Worm (Caenorhabditis elegans) whole organism, early embryonic: ENCODE results near the gene C16D9.9.

Experiments
- B0310.2 ChIP-seq: sonication (generic microtip); optimal IDR thresholded peaks from 2 replicates; lab custom pipeline; 2016; ENCODE audit warnings: mild to moderate bottlenecking, missing genetic modification characterization, missing compliant biosample characterization
- aly-1 ChIP-seq: sonication (generic microtip); optimal IDR thresholded peaks from 2 replicates; lab custom pipeline; 2016; ENCODE audit warnings: missing genetic modification characterization, missing compliant biosample characterization
- ama-1 ChIP-seq: fragments of 150-350 bp; optimal IDR thresholded peaks from 2 replicates; lab custom pipeline; 2014
- ceh-13 ChIP-seq: fragments of 200-800 bp; sonication (Bioruptor generic); optimal IDR thresholded peaks from 2 replicates; lab custom pipeline; 2018; ENCODE audit warnings: mild to moderate bottlenecking, missing genetic modification characterization, missing compliant biosample characterization
- ceh-36 ChIP-seq: sonication (generic microtip); optimal IDR thresholded peaks from 2 replicates; lab custom pipeline; 2016; ENCODE audit warnings: missing genetic modification characterization, inconsistent platforms, missing compliant biosample characterization
- ets-7 ChIP-seq: sonication (generic microtip); optimal IDR thresholded peaks from 2 replicates; lab custom pipeline; 2016; ENCODE audit warnings: missing genotype, missing genetic modification characterization, missing compliant biosample characterization
- flt-1 ChIP-seq: fragments of 200-800 bp; sonication (Bioruptor generic); IDR thresholded peaks from 2 replicates; pipeline ENCODE4 v1.3.6; 2022; ENCODE audit warnings: missing genetic modification characterization, missing compliant biosample characterization
- hmbx-1 ChIP-seq: sonication (generic microtip); optimal IDR thresholded peaks from 2 replicates; lab custom pipeline; 2016; ENCODE audit warnings: mild to moderate bottlenecking, missing genetic modification characterization, missing compliant biosample characterization
- hmg-4 ChIP-seq: fragments of 200-800 bp; sonication (Bioruptor generic); optimal IDR thresholded peaks from 2 replicates; lab custom pipeline; 2018; ENCODE audit warnings: mild to moderate bottlenecking, missing genetic modification characterization, missing compliant biosample characterization
- hnd-1 ChIP-seq: sonication (generic microtip); optimal IDR thresholded peaks from 2 replicates; lab custom pipeline; 2016; ENCODE audit warnings: missing genetic modification characterization, missing compliant biosample characterization
- pes-1 ChIP-seq: fragments of 200-800 bp; sonication (Bioruptor generic); IDR thresholded peaks from 2 replicates; pipeline ENCODE4 v1.3.6; 2022; ENCODE audit warnings: missing genetic modification reagents, missing genetic modification characterization, missing compliant biosample characterization
- scrt-1 ChIP-seq: fragments of 200-800 bp; sonication (Bioruptor generic); IDR thresholded peaks from 2 replicates; pipeline ENCODE4 v1.3.6; 2022; ENCODE audit warnings: missing genetic modification characterization, missing compliant biosample characterization
- sea-1 ChIP-seq: fragments of 200-800 bp; sonication (Bioruptor generic); conservative IDR thresholded peaks from 2 replicates; pipeline ENCODE4 v1.3.6; 2022; ENCODE audit warnings: missing genetic modification characterization, missing compliant biosample characterization
- tbx-11 ChIP-seq: fragments of 200-800 bp; sonication (Bioruptor generic); IDR thresholded peaks from 2 replicates; pipeline ENCODE4 v1.3.6; 2022; ENCODE audit warnings: missing genetic modification characterization, missing compliant biosample characterization
- tbx-37 ChIP-seq: fragments of 200-800 bp; sonication (Bioruptor generic); conservative IDR thresholded peaks from 2 replicates; pipeline ENCODE4 v1.3.6; 2022; ENCODE audit warnings: missing genetic modification reagents, missing genetic modification characterization, missing compliant biosample characterization
- tra-4 ChIP-seq: sonication (generic microtip); optimal IDR thresholded peaks from 2 replicates; lab custom pipeline; 2017; ENCODE audit warnings: missing genetic modification characterization, missing compliant biosample characterization

The C16D9.9 gene

ce11 chrV:8307681-8308080 lies 43.6 kb downstream of the C16D9.9 start, which contains the start of gene clec-218:
clec-218 (plus strand) TSS chrV:8307942.
- TF ChIP-seq ama-1 (lab: Kevin White, UChicago): no peak
- no peak for TF ChIP-seq flt-1
- TF ChIP-seq sea-1 (GFP tag; lab: Robert Waterston, UW): no peak
- no peak for TF ChIP-seq hmbx-1 (tag; lab: Kevin White, UChicago)
- TF ChIP-seq scrt-1: no peak
- no peak for TF ChIP-seq hnd-1
- TF ChIP-seq tra-4 (tag; lab: Kevin White, UChicago): no peak
- TF ChIP-seq B0310.2 (tag; lab: Kevin White, UChicago): no peak
- no peak for TF ChIP-seq tbx-37 (GFP tag; lab: Robert Waterston, UW)
- no peak for TF ChIP-seq ceh-13 (GFP tag; lab: Kevin White, UChicago)

ce11 chrV:8311210-8311609 lies 47.2 kb downstream of the C16D9.9 start, which contains the start of gene W02D7.12:
W02D7.12 (plus strand) TSS chrV:8311510.
- TF ChIP-seq flt-1 (no peak), tra-4 (tag; lab: Kevin White, UChicago) (no peak), ets-7 (no peak), hmg-4 (GFP tag; lab: Kevin White, UChicago) (no peak), aly-1 (tag; lab: Kevin White, UChicago) (no peak), B0310.2 (tag; lab: Kevin White, UChicago) (no peak), ceh-13 (GFP tag; lab: Kevin White, UChicago) (no peak), hmbx-1 (tag; lab: Kevin White, UChicago) (no peak), ama-1 (lab: Kevin White, UChicago) (no peak), tbx-37 (GFP tag; lab: Robert Waterston, UW) (no peak), tbx-11 (GFP tag; lab: Robert Waterston, UW) (no peak), sea-1 (GFP tag; lab: Robert Waterston, UW) (no peak), scrt-1 (no peak), ceh-36 (tag; lab: Kevin White, UChicago) (no peak), pes-1 (GFP tag; lab: Robert Waterston, UW) (no peak)
